Fruit fly (Drosophila melanogaster) whole organism, embryonic: ENCODE results near the gene Etl1.
A peak's percentile ranks its signal among the peaks of the same experiment; 100 is the strongest.

Source experiments
- Blimp-1 ChIP-seq: fragments of 200-800 bp; sonication (Bioruptor generic); optimal IDR thresholded peaks from 3 replicates; lab custom pipeline; 2018; ENCODE audit warnings: missing biosample characterization, missing genetic modification characterization, mild to moderate bottlenecking, moderate library complexity, missing genetic modification reagents
- CG11504 ChIP-seq: fragments of 200-800 bp; sonication (Bioruptor generic); optimal IDR thresholded peaks from 3 replicates; lab custom pipeline; 2019; ENCODE audit warnings: missing biosample characterization, mild to moderate bottlenecking, missing genetic modification characterization, moderate library complexity
- CG1602 ChIP-seq: fragments of 200-800 bp; sonication (Bioruptor generic); optimal IDR thresholded peaks from 3 replicates; lab custom pipeline; 2016; ENCODE audit warnings: missing biosample characterization, missing genetic modification characterization
- CG17186 ChIP-seq: fragments of 200-800 bp; sonication (Bioruptor generic); optimal IDR thresholded peaks from 3 replicates; lab custom pipeline; 2017; ENCODE audit warnings: missing biosample characterization, missing genetic modification reagents, missing genetic modification characterization
- CG18599 ChIP-seq: fragments of 200-800 bp; sonication (Bioruptor generic); optimal IDR thresholded peaks from 3 replicates; lab custom pipeline; 2017; ENCODE audit warnings: missing biosample characterization, missing genetic modification characterization, mild to moderate bottlenecking, moderate library complexity, missing genetic modification reagents
- CG2199 ChIP-seq: fragments of 200-800 bp; sonication (Bioruptor generic); IDR thresholded peaks from 3 replicates; pipeline ENCODE4 v1.3.6; 2022; ENCODE audit warnings: missing biosample characterization, missing genetic modification characterization
- CG30020 ChIP-seq: fragments of 200-800 bp; optimal IDR thresholded peaks from 2 replicates; lab custom pipeline; 2019; ENCODE audit warnings: missing biosample characterization, mild to moderate bottlenecking, missing genetic modification characterization, moderate library complexity
- CG31388 ChIP-seq: fragments of 200-800 bp; sonication (Bioruptor generic); optimal IDR thresholded peaks from 2 replicates; lab custom pipeline; 2016; ENCODE audit warnings: missing biosample characterization, missing genetic modification characterization
- CG32772 ChIP-seq: fragments of 200-800 bp; sonication (Bioruptor generic); IDR thresholded peaks from 2 replicates; pipeline ENCODE4 v1.3.6; 2022; ENCODE audit warnings: missing biosample characterization, missing genetic modification characterization
- CG34224 ChIP-seq: fragments of 200-800 bp; sonication (Bioruptor generic); IDR thresholded peaks from 3 replicates; pipeline ENCODE4 v1.3.6; 2022; ENCODE audit warnings: missing biosample characterization, missing genetic modification characterization; ENCODE audit not compliant: partially characterized antibody
- CG34422 ChIP-seq: fragments of 200-800 bp; sonication (Bioruptor generic); IDR thresholded peaks from 3 replicates; pipeline ENCODE4 v1.3.6; 2022; ENCODE audit warnings: missing biosample characterization, missing genetic modification characterization
- CG5180 ChIP-seq: fragments of 200-800 bp; sonication (Bioruptor generic); optimal IDR thresholded peaks from 3 replicates; lab custom pipeline; 2017; ENCODE audit warnings: missing biosample characterization, missing genetic modification characterization, mild to moderate bottlenecking, moderate library complexity, missing genetic modification reagents
- CG5953 ChIP-seq: fragments of 200-800 bp; sonication (Bioruptor generic); IDR thresholded peaks from 2 replicates; pipeline ENCODE4 v1.3.6; 2022; ENCODE audit warnings: missing biosample characterization, missing genetic modification characterization
- CG6175 ChIP-seq: fragments of 200-800 bp; sonication (Bioruptor generic); IDR thresholded peaks from 3 replicates; pipeline ENCODE4 v1.3.6; 2022; ENCODE audit warnings: missing biosample characterization, missing genetic modification characterization
- CG6765 ChIP-seq: fragments of 200-800 bp; sonication (Bioruptor generic); optimal IDR thresholded peaks from 3 replicates; lab custom pipeline; 2017; ENCODE audit warnings: missing biosample characterization, mild to moderate bottlenecking, missing genetic modification characterization
- Dll ChIP-seq: fragments of 200-800 bp; sonication (Bioruptor generic); IDR thresholded peaks from 4 replicates; pipeline ENCODE4 v1.3.6; 2022; ENCODE audit warnings: missing biosample characterization, missing genetic modification characterization; ENCODE audit not compliant: partially characterized antibody
- Dp ChIP-seq: fragments of 200-800 bp; sonication (Bioruptor generic); optimal IDR thresholded peaks from 2 replicates; lab custom pipeline; 2018; ENCODE audit warnings: missing biosample characterization, mild to moderate bottlenecking, missing genetic modification characterization, moderate library complexity
- ERR ChIP-seq: fragments of 200-800 bp; sonication (Bioruptor generic); optimal IDR thresholded peaks from 2 replicates; lab custom pipeline; 2016; ENCODE audit warnings: missing biosample characterization, missing genetic modification characterization
- H15 ChIP-seq: fragments of 200-800 bp; sonication (Bioruptor generic); IDR thresholded peaks from 3 replicates; pipeline ENCODE4 v1.3.6; 2022; ENCODE audit warnings: missing biosample characterization, missing genetic modification characterization
- Hr51 ChIP-seq, 2 experiments: fragments of 200-800 bp; sonication (Bioruptor generic); optimal IDR thresholded peaks; 2 replicates in 1 of 2; 3 replicates in 1 of 2; lab custom pipeline; 2016 to 2018; ENCODE audit warnings: missing biosample characterization in 2 of 2, missing genetic modification characterization in 2 of 2, mild to moderate bottlenecking in 1 of 2, moderate library complexity in 1 of 2
- Hr78 ChIP-seq, 2 experiments: fragments of 200-800 bp in 1 of 2; fragments of >200 bp in 1 of 2; sonication (Bioruptor generic) in 1 of 2; optimal IDR thresholded peaks; 2 replicates each; lab custom pipeline; 2017 to 2019; ENCODE audit warnings: missing biosample characterization in 2 of 2, missing genetic modification characterization in 2 of 2, mild to moderate bottlenecking in 1 of 2, moderate library complexity in 1 of 2
- MESR4 ChIP-seq: fragments of 200-800 bp; sonication (Bioruptor generic); optimal IDR thresholded peaks from 2 replicates; lab custom pipeline; 2018; ENCODE audit warnings: missing biosample characterization, mild to moderate bottlenecking, missing genetic modification characterization, moderate library complexity
- NC2α ChIP-seq: fragments of 200-800 bp; sonication (Bioruptor generic); optimal IDR thresholded peaks from 2 replicates; lab custom pipeline; 2016; ENCODE audit warnings: missing biosample characterization, missing genetic modification characterization
- Nf-YC ChIP-seq: fragments of 200-800 bp; optimal IDR thresholded peaks from 3 replicates; lab custom pipeline; 2019; ENCODE audit warnings: missing biosample characterization, mild to moderate bottlenecking, missing genetic modification characterization, moderate library complexity
- Ptx1 ChIP-seq: fragments of 200-800 bp; sonication (Bioruptor generic); IDR thresholded peaks from 2 replicates; pipeline ENCODE4 v1.3.6; 2022; ENCODE audit warnings: missing biosample characterization, missing genetic modification characterization
- ab ChIP-seq: fragments of 200-800 bp; sonication (Bioruptor generic); optimal IDR thresholded peaks from 2 replicates; lab custom pipeline; 2016; ENCODE audit warnings: missing biosample characterization, missing genetic modification characterization
- abd-A ChIP-seq: fragments of 200-800 bp; sonication (Bioruptor generic); optimal IDR thresholded peaks from 3 replicates; lab custom pipeline; 2019; ENCODE audit warnings: missing biosample characterization, mild to moderate bottlenecking, missing genetic modification characterization, moderate library complexity
- bab2 ChIP-seq: fragments of 200-800 bp; sonication (Bioruptor generic); optimal IDR thresholded peaks from 2 replicates; lab custom pipeline; 2016; ENCODE audit warnings: missing biosample characterization, missing genetic modification characterization
- bbx ChIP-seq: fragments of 200-800 bp; sonication (Bioruptor generic); IDR thresholded peaks from 2 replicates; pipeline ENCODE4 v1.3.6; 2022; ENCODE audit warnings: missing biosample characterization, missing genetic modification characterization; ENCODE audit not compliant: partially characterized antibody
- cato ChIP-seq: fragments of 200-800 bp; sonication (Bioruptor generic); optimal IDR thresholded peaks from 2 replicates; lab custom pipeline; 2016; ENCODE audit warnings: missing biosample characterization, missing genetic modification characterization, borderline replicate concordance
- caup ChIP-seq: fragments of 200-800 bp; sonication (Bioruptor generic); optimal IDR thresholded peaks from 3 replicates; lab custom pipeline; 2017; ENCODE audit warnings: missing biosample characterization, mild to moderate bottlenecking, missing genetic modification characterization, moderate library complexity; ENCODE audit not compliant: severe bottlenecking
- ci ChIP-seq: fragments of 200-800 bp; sonication (Bioruptor generic); IDR thresholded peaks from 3 replicates; pipeline ENCODE4 v1.3.6; 2022; ENCODE audit warnings: missing biosample characterization, missing genetic modification characterization
- danr ChIP-seq: fragments of 200-800 bp; sonication (Bioruptor generic); IDR thresholded peaks from 2 replicates; pipeline ENCODE4 v1.3.6; 2022; ENCODE audit warnings: missing biosample characterization, missing genetic modification characterization
- dpn ChIP-seq, 2 experiments: fragments of 200-800 bp; sonication (Bioruptor generic); optimal IDR thresholded peaks; 3 replicates each; lab custom pipeline; 2016; ENCODE audit warnings: missing biosample characterization in 2 of 2, missing genetic modification characterization in 2 of 2
- emc ChIP-seq: fragments of 200-800 bp; sonication (Bioruptor generic); optimal IDR thresholded peaks from 2 replicates; lab custom pipeline; 2016; ENCODE audit warnings: missing biosample characterization, missing genetic modification characterization
- esg ChIP-seq: fragments of 200-800 bp; sonication (Bioruptor generic); conservative IDR thresholded peaks from 2 replicates; pipeline ENCODE4 v1.3.6; 2022; ENCODE audit warnings: missing biosample characterization, missing genetic modification characterization
- gem ChIP-seq: fragments of 200-800 bp; sonication (Bioruptor generic); optimal IDR thresholded peaks from 2 replicates; lab custom pipeline; 2019; ENCODE audit warnings: missing biosample characterization, mild to moderate bottlenecking, missing genetic modification characterization, moderate library complexity
- gsb-n ChIP-seq: fragments of 200-800 bp; sonication (Bioruptor generic); optimal IDR thresholded peaks from 3 replicates; lab custom pipeline; 2018; ENCODE audit warnings: missing biosample characterization, mild to moderate bottlenecking, missing genetic modification characterization
- hbn ChIP-seq: fragments of 200-800 bp; sonication (Bioruptor generic); IDR thresholded peaks from 2 replicates; pipeline ENCODE4 v1.3.6; 2022; ENCODE audit warnings: missing biosample characterization, missing genetic modification characterization; ENCODE audit not compliant: partially characterized antibody
- ind ChIP-seq: fragments of 200-800 bp; sonication (Bioruptor generic); optimal IDR thresholded peaks from 3 replicates; lab custom pipeline; 2016; ENCODE audit warnings: missing biosample characterization, missing genetic modification characterization
- jumu ChIP-seq: fragments of 200-800 bp; sonication (Bioruptor generic); optimal IDR thresholded peaks from 3 replicates; lab custom pipeline; 2016; ENCODE audit warnings: missing biosample characterization, missing genetic modification characterization
- klu ChIP-seq: fragments of 200-800 bp; sonication (Bioruptor generic); IDR thresholded peaks from 2 replicates; pipeline ENCODE4 v1.3.6; 2022; ENCODE audit warnings: missing biosample characterization, missing genetic modification characterization
- maf-S ChIP-seq: fragments of 200-800 bp; sonication (Bioruptor generic); optimal IDR thresholded peaks from 2 replicates; lab custom pipeline; 2016; ENCODE audit warnings: missing biosample characterization, missing genetic modification characterization
- p53 ChIP-seq: fragments of 200-800 bp; sonication (Bioruptor generic); optimal IDR thresholded peaks from 2 replicates; lab custom pipeline; 2016; ENCODE audit warnings: missing biosample characterization, missing genetic modification characterization
- pita ChIP-seq: fragments of 200-800 bp; sonication (Bioruptor generic); optimal IDR thresholded peaks from 2 replicates; lab custom pipeline; 2017; ENCODE audit warnings: missing biosample characterization, mild to moderate bottlenecking, missing genetic modification characterization
- pnt ChIP-seq: fragments of 200-800 bp; sonication (Bioruptor generic); optimal IDR thresholded peaks from 3 replicates; lab custom pipeline; 2016; ENCODE audit warnings: missing biosample characterization, missing genetic modification characterization
- slbo ChIP-seq: fragments of 200-800 bp; sonication (Bioruptor generic); IDR thresholded peaks from 2 replicates; pipeline ENCODE4 v1.3.6; 2022; ENCODE audit warnings: missing biosample characterization, missing genetic modification characterization
- sug ChIP-seq: fragments of 200-800 bp; optimal IDR thresholded peaks from 2 replicates; lab custom pipeline; 2019; ENCODE audit warnings: missing biosample characterization, mild to moderate bottlenecking, missing genetic modification characterization, moderate library complexity
- vvl ChIP-seq: fragments of 200-800 bp; sonication (Bioruptor generic); IDR thresholded peaks from 2 replicates; pipeline ENCODE4 v1.3.6; 2022; ENCODE audit warnings: missing biosample characterization, missing genetic modification characterization

The Etl1 gene

DNA sequence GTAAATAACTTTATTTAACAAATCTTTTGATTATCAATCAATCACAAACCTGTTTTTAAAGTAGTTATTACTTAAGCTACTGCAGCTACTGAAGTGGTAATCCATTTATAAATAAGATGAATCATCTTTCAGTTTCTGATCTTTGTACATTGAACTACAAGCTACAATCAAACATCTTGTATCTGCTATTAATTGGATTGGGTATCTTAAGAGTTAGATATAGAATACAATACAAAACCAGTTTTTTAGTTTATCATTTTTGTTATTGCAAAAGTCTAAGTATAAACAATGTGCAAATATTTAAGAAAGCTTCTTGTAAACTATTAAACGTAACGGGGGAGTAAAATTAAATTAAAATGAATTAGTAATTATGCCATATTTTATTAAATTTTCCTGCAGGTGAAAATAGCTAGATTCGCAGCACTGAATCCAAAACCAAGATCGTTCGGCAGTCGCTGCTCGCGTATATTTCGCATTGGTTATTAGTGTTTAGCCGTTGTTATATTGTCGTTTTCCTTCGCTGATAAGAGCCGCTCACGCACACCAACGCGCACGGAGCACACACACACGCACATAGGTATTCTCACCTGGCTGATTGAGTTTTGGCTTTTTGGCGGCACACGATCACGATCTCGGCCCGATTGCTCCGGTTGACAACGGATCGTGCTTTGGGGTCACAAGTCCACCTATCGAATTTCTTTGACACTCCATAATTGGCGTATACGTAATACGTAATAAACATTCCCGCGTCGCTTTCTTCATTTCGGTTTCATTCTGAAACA, 35.5 kb upstream of the Etl1 start (continued):
- TF ChIP-seq NC2α (GFP tag; lab: Kevin White, UChicago) = no peak
- no peak for TF ChIP-seq CG5180 (GFP tag; lab: Kevin White, UChicago)
- TF ChIP-seq ci = 0 out of 3 replicates have a peak, but pooled peaks have one; percentile 23
- TF ChIP-seq p53 (GFP tag; lab: Kevin White, UChicago) = no peak
- no peak for TF ChIP-seq CG31388 (GFP tag; lab: Kevin White, UChicago)
- TF ChIP-seq esg (GFP tag; lab: Robert Waterston, UW) = no peak
- no peak for TF ChIP-seq gsb-n
- no peak for TF ChIP-seq vvl (GFP tag; lab: Robert Waterston, UW)
- TF ChIP-seq abd-A (tag; lab: Kevin White, UChicago) = no peak
- no peak for TF ChIP-seq Nf-YC
- no peak for TF ChIP-seq emc
- no peak for TF ChIP-seq dpn (GFP tag; optimal IDR thresholded peaks at IDR 0.05; lab: Kevin White, UChicago)
- no peak for TF ChIP-seq ab (GFP tag; lab: Kevin White, UChicago)
- TF ChIP-seq CG1602 (GFP tag; lab: Kevin White, UChicago) = no peak
- peak; percentile 59 for TF ChIP-seq sug
- no peak for TF ChIP-seq Hr51 (GFP tag; optimal IDR thresholded peaks at IDR 0.05; lab: Kevin White, UChicago)
- no peak for TF ChIP-seq danr (GFP tag; lab: Robert Waterston, UW)
- no peak for TF ChIP-seq jumu (GFP tag; lab: Kevin White, UChicago)
- TF ChIP-seq pnt = no peak
- TF ChIP-seq cato (GFP tag; lab: Kevin White, UChicago) = no peak
- TF ChIP-seq MESR4 (GFP tag; lab: Kevin White, UChicago) = no peak
- no peak for TF ChIP-seq Dll
- TF ChIP-seq klu = no peak
- no peak for TF ChIP-seq CG6175 (GFP tag; lab: Robert Waterston, UW)
- TF ChIP-seq CG32772 = no peak
- TF ChIP-seq hbn (GFP tag; lab: Robert Waterston, UW) = no peak
- TF ChIP-seq maf-S (GFP tag; lab: Kevin White, UChicago) = no peak
- no peak for TF ChIP-seq pita (GFP tag; lab: Kevin White, UChicago)
- peak; percentile 8 for TF ChIP-seq CG18599
- TF ChIP-seq CG5953 (GFP tag; lab: Robert Waterston, UW) = no peak
- TF ChIP-seq CG34422 (GFP tag; lab: Robert Waterston, UW) = peak; percentile 21; the same call in 1 of the 3 replicates
- TF ChIP-seq bbx (GFP tag; lab: Robert Waterston, UW) = no peak
- TF ChIP-seq CG6765 (GFP tag; lab: Kevin White, UChicago) = no peak
- no peak for TF ChIP-seq ind
- TF ChIP-seq gem = peak; percentile 5
- TF ChIP-seq CG34224 (GFP tag; lab: Robert Waterston, UW) = no peak
- TF ChIP-seq CG2199 (GFP tag; lab: Robert Waterston, UW) = peak; percentile 75; the same call in 1 of the 3 replicates
- no peak for TF ChIP-seq slbo
- TF ChIP-seq caup = no peak
- peak in 1 of 2 experiments; percentile 77 for TF ChIP-seq Hr78 (GFP tag; optimal IDR thresholded peaks at IDR 0.05; lab: Kevin White, UChicago)
- TF ChIP-seq Ptx1 (GFP tag; lab: Robert Waterston, UW) = no peak
- TF ChIP-seq bab2 (GFP tag; lab: Kevin White, UChicago) = no peak
- no peak for TF ChIP-seq CG11504 (tag; lab: Kevin White, UChicago)
- no peak for TF ChIP-seq Dp (GFP tag; lab: Kevin White, UChicago)
- TF ChIP-seq CG30020 (tag; lab: Kevin White, UChicago) = no peak
- peak; percentile 33 for TF ChIP-seq Blimp-1 (GFP tag; lab: Kevin White, UChicago)
- TF ChIP-seq CG17186 (GFP tag; lab: Kevin White, UChicago) = no peak
- TF ChIP-seq H15 (GFP tag; lab: Robert Waterston, UW) = no peak
- no peak for TF ChIP-seq ERR
